Fruit fly (Drosophila melanogaster) ovary, adult (tissue): ENCODE results near the gene CG7567.

Experiments used
- CG17801 ChIP-seq: fragments of 200-800 bp; optimal IDR thresholded peaks from 2 replicates; lab custom pipeline; 2019; ENCODE audit warnings: missing biosample characterization, mild to moderate bottlenecking, missing genetic modification characterization, moderate library complexity; ENCODE audit not compliant: partially characterized antibody

Gene CG7567

dm6 chr3R:29549157-29549556, 38.7 kb downstream of the CG7567 start:
- TF ChIP-seq CG17801 (GFP tag; lab: Kevin White, UChicago) = no peak

- TF ChIP-seq CG17801 (GFP tag; lab: Kevin White, UChicago) = no peak
Observed at dm6 chr3R:29548751-29549150, 39.2 kb downstream of the CG7567 start.

dm6 chr3R:29547983-29548382, 39.9 kb downstream of the CG7567 start:
- no peak for TF ChIP-seq CG17801 (GFP tag; lab: Kevin White, UChicago)

dm6 chr3R:29547182-29547979, 40.5 kb downstream of the CG7567 start:
- TF ChIP-seq CG17801 (GFP tag; lab: Kevin White, UChicago) = no peak

dm6 chr3R:29546418-29546817, 41.5 kb downstream of the CG7567 start:
- TF ChIP-seq CG17801 (GFP tag; lab: Kevin White, UChicago) = no peak

- TF ChIP-seq CG17801 (GFP tag; lab: Kevin White, UChicago) = no peak
Observed at dm6 chr3R:29545163-29545562, 42.7 kb downstream of the CG7567 start.

DNA sequence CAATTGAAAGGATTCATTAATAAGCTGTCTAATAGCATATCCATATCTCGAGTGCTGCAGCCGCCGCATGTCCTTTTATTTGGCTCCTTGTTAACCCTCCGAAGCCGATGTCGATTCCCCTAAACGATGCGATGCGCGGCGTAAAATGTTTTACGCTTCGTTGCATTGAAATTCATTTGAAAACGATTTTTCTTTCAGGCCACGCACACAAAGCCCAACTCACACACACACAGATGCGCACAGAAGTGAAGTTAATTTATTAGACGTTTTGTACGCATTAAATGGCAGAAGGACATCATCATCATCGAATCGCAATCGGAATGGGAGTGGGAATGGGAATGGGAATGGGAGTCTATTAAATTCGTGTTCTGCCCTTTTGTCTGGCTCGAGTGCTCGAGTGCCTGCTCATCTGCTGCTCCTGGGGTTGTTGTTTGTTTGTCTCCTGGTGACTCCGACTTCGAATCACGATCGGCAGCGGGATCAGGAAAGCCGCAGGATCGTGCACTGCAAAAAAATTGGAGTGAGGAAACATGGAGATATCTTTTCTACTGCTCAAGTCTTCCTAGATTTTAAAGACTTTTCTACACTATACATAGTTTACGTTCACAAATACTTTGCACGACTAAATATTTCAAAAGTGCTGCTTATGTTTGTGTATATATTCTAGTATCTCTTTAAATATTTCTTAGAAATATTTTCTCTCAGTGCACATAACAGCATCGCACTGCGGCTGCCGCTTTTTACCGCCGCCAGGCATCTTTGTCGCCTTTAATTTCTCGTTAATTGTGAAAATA, 46.8 kb downstream of the CG7567 start:
- no peak for TF ChIP-seq CG17801 (GFP tag; lab: Kevin White, UChicago)

- no peak for TF ChIP-seq CG17801 (GFP tag; lab: Kevin White, UChicago)
Observed at dm6 chr3R:29538436-29538835, 49.5 kb downstream of the CG7567 start.
